Worm (Caenorhabditis elegans): ENCODE measurements around the gene C27B7.6.

- TF ChIP-seq zag-1 (tag; optimal IDR thresholded peaks at IDR 0.05): no peak
- TF ChIP-seq ama-1 (optimal IDR thresholded peaks at IDR 0.05): no peak
- TF ChIP-seq skn-1 (tag; optimal IDR thresholded peaks at IDR 0.05): no peak
- no peak for TF ChIP-seq lin-15B (tag; optimal IDR thresholded peaks at IDR 0.05)
- TF ChIP-seq nhr-12 (tag; optimal IDR thresholded peaks at IDR 0.05): no peak
- TF ChIP-seq nhr-67 (tag; optimal IDR thresholded peaks at IDR 0.05): no peak
- no peak for TF ChIP-seq mdl-1 (tag; optimal IDR thresholded peaks at IDR 0.05)
- no peak for TF ChIP-seq daf-12 (tag; optimal IDR thresholded peaks at IDR 0.05)
Observed at ce11 chrIV:8873847-8874246, 32.3 kb downstream of the C27B7.6 start, which contains the start of gene hdl-2.
